Worm (Caenorhabditis elegans) whole organism, L4/young adult: ENCODE data around the gene F11C7.7.

ENCODE experiments used
- W03F9.2 ChIP-seq: fragments of 150-350 bp; optimal IDR thresholded peaks from 2 replicates; lab custom pipeline; 2014; ENCODE audit warnings: missing biosample characterization, missing genetic modification characterization
- dao-5 ChIP-seq: sonication (generic microtip); optimal IDR thresholded peaks from 2 replicates; lab custom pipeline; 2016; ENCODE audit warnings: missing genotype, missing genetic modification characterization, moderate library complexity, missing compliant biosample characterization
- him-1 ChIP-seq: sonication (generic microtip); optimal IDR thresholded peaks from 2 replicates; lab custom pipeline; 2016; ENCODE audit warnings: missing genotype, missing genetic modification reagents, missing genetic modification characterization, missing compliant biosample characterization

ce11 chrX:17422593-17422992, 24.2 kb downstream of the F11C7.7 start:
- TF ChIP-seq W03F9.2 (tag; lab: Kevin White, UChicago) (no peak), dao-5 (no peak), him-1 (tag; lab: Kevin White, UChicago) (no peak)
